Worm (Caenorhabditis elegans) whole organism, L1 larva: ENCODE results near the gene srv-9.

Experiments
- dpl-1 ChIP-seq, 3 experiments: fragments of 150-350 bp in 2 of 3; sonication (generic microtip) in 1 of 3; optimal IDR thresholded peaks; 2 replicates each; lab custom pipeline; 2014 to 2017; ENCODE audit warnings: missing biosample characterization in 3 of 3, missing genetic modification characterization in 3 of 3, missing genetic modification reagents in 3 of 3
- fos-1 ChIP-seq: fragments of 150-350 bp; optimal IDR thresholded peaks from 2 replicates; lab custom pipeline; 2014; ENCODE audit warnings: missing biosample characterization, missing genetic modification characterization
- hlh-17 ChIP-seq: fragments of 200-800 bp; sonication (Bioruptor generic); optimal IDR thresholded peaks from 2 replicates; lab custom pipeline; 2018; ENCODE audit warnings: missing genetic modification characterization, mild to moderate bottlenecking, missing compliant biosample characterization, moderate library complexity, borderline replicate concordance
- nhr-11 ChIP-seq: fragments of 150-350 bp; optimal IDR thresholded peaks from 2 replicates; lab custom pipeline; 2014; ENCODE audit warnings: missing biosample characterization, missing genetic modification characterization
- nhr-77 ChIP-seq: fragments of 150-350 bp; optimal IDR thresholded peaks from 2 replicates; lab custom pipeline; 2014; ENCODE audit warnings: missing biosample characterization, missing genetic modification characterization
- unc-62 ChIP-seq: fragments of 150-350 bp; optimal IDR thresholded peaks from 2 replicates; lab custom pipeline; 2014; ENCODE audit warnings: missing biosample characterization, missing genetic modification reagents, missing genetic modification characterization

ce11 chrV:13380980-13381379, 42.0 kb downstream of the srv-9 start, which contains the start of gene cpz-2:
- TF ChIP-seq unc-62 (GFP tag; lab: Kevin White, UChicago): no peak
- no peak for TF ChIP-seq nhr-77
- no peak for TF ChIP-seq dpl-1 (GFP tag; optimal IDR thresholded peaks at IDR 0.05; lab: Kevin White, UChicago)
- no peak for TF ChIP-seq fos-1 (tag; lab: Kevin White, UChicago)
- TF ChIP-seq hlh-17 (GFP tag; lab: Kevin White, UChicago): no peak
- no peak for TF ChIP-seq nhr-11 (tag; lab: Kevin White, UChicago)
